Worm (Caenorhabditis elegans) whole organism, young adult: ENCODE results near the gene K02F6.5.

Experiments used
- B0019.2 ChIP-seq: fragments of 200-800 bp; sonication (Bioruptor generic); conservative IDR thresholded peaks from 2 replicates; pipeline ENCODE4 v1.3.6; 2022; ENCODE audit warnings: missing genetic modification reagents, missing genetic modification characterization, missing compliant biosample characterization
- B0035.1 ChIP-seq: sonication (generic microtip); optimal IDR thresholded peaks from 2 replicates; lab custom pipeline; 2016; ENCODE audit warnings: missing genetic modification characterization, mild to moderate bottlenecking, missing compliant biosample characterization, missing genotype, missing genetic modification reagents
- F33H1.4 ChIP-seq: fragments of 200-800 bp; sonication (Bioruptor generic); IDR thresholded peaks from 2 replicates; pipeline ENCODE4 v1.3.6; 2022; ENCODE audit warnings: missing genetic modification reagents, missing genetic modification characterization, missing compliant biosample characterization
- F49E8.2 ChIP-seq: sonication (generic microtip); optimal IDR thresholded peaks from 3 replicates; lab custom pipeline; 2017; ENCODE audit warnings: missing genetic modification characterization, mild to moderate bottlenecking, missing compliant biosample characterization, antibody characterized with exemption, moderate library complexity; ENCODE audit not compliant: insufficient read depth
- F55B11.4 ChIP-seq: sonication (generic microtip); optimal IDR thresholded peaks from 2 replicates; lab custom pipeline; 2016; ENCODE audit warnings: missing compliant biosample characterization, missing genetic modification characterization, borderline replicate concordance; ENCODE audit not compliant: insufficient read depth
- K12H6.12 ChIP-seq: fragments of 200-800 bp; sonication (Bioruptor generic); optimal IDR thresholded peaks from 2 replicates; lab custom pipeline; 2018; ENCODE audit warnings: mild to moderate bottlenecking, missing genetic modification characterization, missing compliant biosample characterization
- T07F8.4 ChIP-seq: sonication (generic microtip); optimal IDR thresholded peaks from 2 replicates; lab custom pipeline; 2016; ENCODE audit warnings: mild to moderate bottlenecking, missing genetic modification characterization, moderate library complexity, missing compliant biosample characterization
- T26A5.8 ChIP-seq: sonication (generic microtip); optimal IDR thresholded peaks from 2 replicates; lab custom pipeline; 2016; ENCODE audit warnings: missing genetic modification characterization, missing compliant biosample characterization
- Y56A3A.18 ChIP-seq: fragments of 200-800 bp; sonication (Bioruptor generic); IDR thresholded peaks from 2 replicates; pipeline ENCODE4 v1.3.6; 2022; ENCODE audit warnings: missing genetic modification reagents, missing genetic modification characterization, missing compliant biosample characterization
- Y67H2A.10 ChIP-seq: fragments of 200-800 bp; sonication (Bioruptor generic); conservative IDR thresholded peaks from 2 replicates; pipeline ENCODE4 v1.3.6; 2022; ENCODE audit warnings: missing genetic modification reagents, missing genetic modification characterization, missing compliant biosample characterization
- Y79H2A.3 ChIP-seq: fragments of 200-800 bp; sonication (Bioruptor generic); conservative IDR thresholded peaks from 2 replicates; pipeline ENCODE4 v1.3.6; 2022; ENCODE audit warnings: missing genetic modification reagents, missing genetic modification characterization, missing compliant biosample characterization
- ama-1 ChIP-seq, 3 experiments: fragments of 150-350 bp in 1 of 3; sonication (generic microtip) in 2 of 3; optimal IDR thresholded peaks; 2 replicates each; lab custom pipeline; 2014 to 2018; ENCODE audit warnings: missing biosample characterization in 2 of 3, missing genetic modification characterization in 2 of 3, missing genetic modification reagents in 2 of 3
- aptf-3 ChIP-seq: fragments of 200-800 bp; sonication (Bioruptor generic); IDR thresholded peaks from 2 replicates; pipeline ENCODE4 v1.3.6; 2022; ENCODE audit warnings: missing genetic modification characterization, missing compliant biosample characterization
- ccch-3 ChIP-seq: fragments of 200-800 bp; sonication (Bioruptor generic); optimal IDR thresholded peaks from 2 replicates; lab custom pipeline; 2018; ENCODE audit warnings: mild to moderate bottlenecking, missing genetic modification characterization, missing compliant biosample characterization
- cebp-2 ChIP-seq: fragments of 200-800 bp; sonication (Bioruptor generic); IDR thresholded peaks from 2 replicates; pipeline ENCODE4 v1.3.6; 2022; ENCODE audit warnings: missing genetic modification characterization, missing compliant biosample characterization
- ceh-27 ChIP-seq: fragments of 200-800 bp; sonication (Bioruptor generic); optimal IDR thresholded peaks from 2 replicates; lab custom pipeline; 2018; ENCODE audit warnings: mild to moderate bottlenecking, missing genetic modification characterization, moderate library complexity, missing compliant biosample characterization
- ceh-91 ChIP-seq: fragments of 200-800 bp; sonication (Bioruptor generic); IDR thresholded peaks from 2 replicates; pipeline ENCODE4 v1.3.6; 2022; ENCODE audit warnings: missing genetic modification reagents, missing genetic modification characterization, missing compliant biosample characterization
- die-1 ChIP-seq: sonication (generic microtip); optimal IDR thresholded peaks from 2 replicates; lab custom pipeline; 2016; ENCODE audit warnings: missing genotype, mild to moderate bottlenecking, missing genetic modification characterization, missing compliant biosample characterization
- egl-18 ChIP-seq: fragments of 200-800 bp; sonication (Bioruptor generic); IDR thresholded peaks from 2 replicates; pipeline ENCODE4 v1.3.6; 2022; ENCODE audit warnings: missing genetic modification reagents, missing genetic modification characterization, missing compliant biosample characterization
- ekl-4 ChIP-seq: fragments of 200-800 bp; sonication (Bioruptor generic); IDR thresholded peaks from 2 replicates; pipeline ENCODE4 v1.3.6; 2022; ENCODE audit warnings: missing genetic modification reagents, missing genetic modification characterization, missing compliant biosample characterization
- fkh-3 ChIP-seq: sonication (generic microtip); optimal IDR thresholded peaks from 2 replicates; lab custom pipeline; 2016; ENCODE audit warnings: mild to moderate bottlenecking, missing genetic modification characterization, missing compliant biosample characterization
- hlh-12 ChIP-seq: sonication (generic microtip); optimal IDR thresholded peaks from 2 replicates; lab custom pipeline; 2016; ENCODE audit warnings: missing genetic modification characterization, missing compliant biosample characterization
- hmg-1.2 ChIP-seq: fragments of 200-800 bp; sonication (Bioruptor generic); IDR thresholded peaks from 2 replicates; pipeline ENCODE4 v1.3.6; 2022; ENCODE audit warnings: missing genetic modification reagents, missing genetic modification characterization, missing compliant biosample characterization
- hmg-20 ChIP-seq: fragments of 200-800 bp; sonication (Bioruptor generic); IDR thresholded peaks from 2 replicates; pipeline ENCODE4 v1.3.6; 2022; ENCODE audit warnings: missing genetic modification reagents, missing genetic modification characterization, missing compliant biosample characterization
- hsf-1 ChIP-seq: fragments of 200-800 bp; sonication (Bioruptor generic); IDR thresholded peaks from 2 replicates; pipeline ENCODE4 v1.3.6; 2022; ENCODE audit warnings: missing genetic modification reagents, missing genetic modification characterization, missing compliant biosample characterization
- let-607 ChIP-seq, 2 experiments: fragments of 200-800 bp in 1 of 2; sonication (Bioruptor generic) in 1 of 2; sonication (generic microtip) in 1 of 2; optimal IDR thresholded peaks; 2 replicates each; lab custom pipeline; 2016 to 2018; ENCODE audit warnings: mild to moderate bottlenecking in 2 of 2, missing compliant biosample characterization in 2 of 2, missing genetic modification characterization in 2 of 2, moderate library complexity in 2 of 2, missing genotype in 1 of 2
- lin-26 ChIP-seq: fragments of 200-800 bp; sonication (Bioruptor generic); IDR thresholded peaks from 2 replicates; pipeline ENCODE4 v1.3.6; 2022; ENCODE audit warnings: missing genetic modification reagents, missing genetic modification characterization, missing compliant biosample characterization
- lin-35 ChIP-seq, 3 experiments: fragments of 150-350 bp in 2 of 3; sonication (generic microtip) in 1 of 3; optimal IDR thresholded peaks; 2 replicates each; lab custom pipeline; 2014 to 2018; ENCODE audit warnings: missing biosample characterization in 3 of 3, missing genetic modification characterization in 3 of 3, missing genetic modification reagents in 3 of 3
- lin-54 ChIP-seq: fragments of 200-800 bp; sonication (Bioruptor generic); optimal IDR thresholded peaks from 2 replicates; lab custom pipeline; 2018; ENCODE audit warnings: mild to moderate bottlenecking, missing genetic modification characterization, missing compliant biosample characterization
- lsl-1 ChIP-seq: fragments of 200-800 bp; sonication (Bioruptor generic); optimal IDR thresholded peaks from 2 replicates; lab custom pipeline; 2018; ENCODE audit warnings: mild to moderate bottlenecking, missing genetic modification characterization, moderate library complexity, missing compliant biosample characterization
- mxl-1 ChIP-seq: sonication (generic microtip); optimal IDR thresholded peaks from 2 replicates; lab custom pipeline; 2016; ENCODE audit warnings: missing genetic modification characterization, missing compliant biosample characterization
- nfya-1 ChIP-seq: sonication (generic microtip); optimal IDR thresholded peaks from 2 replicates; lab custom pipeline; 2017; ENCODE audit warnings: antibody characterized with exemption, missing compliant biosample characterization, missing genetic modification characterization, borderline replicate concordance; ENCODE audit not compliant: insufficient read depth
- nfya-2 ChIP-seq: fragments of 200-800 bp; sonication (Bioruptor generic); IDR thresholded peaks from 2 replicates; pipeline ENCODE4 v1.3.6; 2022; ENCODE audit warnings: missing genetic modification reagents, missing genetic modification characterization, missing compliant biosample characterization
- nfyb-1 ChIP-seq: fragments of 200-800 bp; sonication (Bioruptor generic); IDR thresholded peaks from 2 replicates; pipeline ENCODE4 v1.3.6; 2022; ENCODE audit warnings: missing genetic modification reagents, missing genetic modification characterization, missing compliant biosample characterization
- pha-4 ChIP-seq: fragments of 150-350 bp; sonication (generic microtip); optimal IDR thresholded peaks from 2 replicates; lab custom pipeline; 2014; ENCODE audit warnings: missing biosample characterization, missing genetic modification reagents, missing genetic modification characterization
- rcor-1 ChIP-seq: fragments of 200-800 bp; sonication (Bioruptor generic); IDR thresholded peaks from 2 replicates; pipeline ENCODE4 v1.3.6; 2022; ENCODE audit warnings: missing genetic modification reagents, missing genetic modification characterization, missing compliant biosample characterization
- repo-1 ChIP-seq: sonication (generic microtip); optimal IDR thresholded peaks from 2 replicates; lab custom pipeline; 2017; ENCODE audit warnings: mild to moderate bottlenecking, missing genetic modification characterization, missing compliant biosample characterization
- snpc-1.1 ChIP-seq: sonication (generic microtip); optimal IDR thresholded peaks from 2 replicates; lab custom pipeline; 2017; ENCODE audit warnings: missing genetic modification characterization, mild to moderate bottlenecking, missing compliant biosample characterization, antibody characterized with exemption, moderate library complexity, missing genotype, missing genetic modification reagents; ENCODE audit not compliant: insufficient read depth
- snpc-1.3 ChIP-seq: sonication (generic microtip); optimal IDR thresholded peaks from 2 replicates; lab custom pipeline; 2017; ENCODE audit warnings: missing genetic modification characterization, mild to moderate bottlenecking, missing compliant biosample characterization, antibody characterized with exemption, moderate library complexity, missing genotype, missing genetic modification reagents; ENCODE audit not compliant: insufficient read depth
- snpc-3.4 ChIP-seq: sonication (generic microtip); optimal IDR thresholded peaks from 2 replicates; lab custom pipeline; 2017; ENCODE audit warnings: missing genetic modification characterization, mild to moderate bottlenecking, missing compliant biosample characterization, antibody characterized with exemption, moderate library complexity, missing genotype, missing genetic modification reagents
- snpc-4 ChIP-seq, 5 experiments: fragments of 150-350 bp in 1 of 5; sonication (generic microtip) in 4 of 5; optimal IDR thresholded peaks; 2 replicates each; lab custom pipeline; 2014 to 2018; ENCODE audit warnings: missing genetic modification characterization in 5 of 5, missing biosample characterization in 3 of 5, antibody characterized with exemption in 2 of 5, mild to moderate bottlenecking in 2 of 5, missing compliant biosample characterization in 2 of 5, missing genotype in 2 of 5, moderate library complexity in 2 of 5, missing genetic modification reagents in 1 of 5
- somi-1 ChIP-seq: fragments of 200-800 bp; sonication (Bioruptor generic); optimal IDR thresholded peaks from 2 replicates; lab custom pipeline; 2018; ENCODE audit warnings: mild to moderate bottlenecking, missing genetic modification characterization, missing compliant biosample characterization
- sptf-2 ChIP-seq: fragments of 200-800 bp; sonication (Bioruptor generic); optimal IDR thresholded peaks from 2 replicates; lab custom pipeline; 2018; ENCODE audit warnings: mild to moderate bottlenecking, missing genetic modification characterization, missing compliant biosample characterization

The K02F6.5 gene

DNA sequence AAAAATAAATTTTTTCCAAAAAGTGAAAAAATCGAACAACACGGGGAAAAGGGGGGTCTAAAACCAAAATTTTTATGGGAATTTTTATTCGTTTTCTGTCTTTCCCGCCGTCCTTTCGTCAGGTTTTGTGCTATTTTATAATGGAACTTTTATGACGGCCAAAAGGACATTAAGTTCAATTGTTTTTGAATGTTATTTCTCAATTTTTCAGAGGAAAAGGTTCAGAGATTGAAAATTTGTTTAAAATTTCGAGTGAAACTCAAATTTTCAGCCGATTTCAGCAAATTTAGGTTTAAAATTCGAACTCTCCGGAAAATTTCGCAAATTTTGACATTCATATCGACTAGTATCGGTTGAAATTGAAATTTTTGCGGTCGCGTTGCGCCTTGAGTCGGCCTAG lies 29.4 kb downstream of the K02F6.5 start, which contains the start of gene nep-18:
TSS of gene nep-18 (minus strand) at position 101 of the 400 bp plus-strand sequence.
- no peak for TF ChIP-seq let-607 (tag; optimal IDR thresholded peaks at IDR 0.05; lab: Kevin White, UChicago)
- TF ChIP-seq mxl-1 (tag; lab: Kevin White, UChicago): no peak
- no peak for TF ChIP-seq Y79H2A.3 (GFP tag; lab: Robert Waterston, UW)
- no peak for TF ChIP-seq rcor-1 (GFP tag; lab: Robert Waterston, UW)
- TF ChIP-seq repo-1 (tag; lab: Kevin White, UChicago): no peak
- no peak for TF ChIP-seq die-1 (tag; lab: Kevin White, UChicago)
- TF ChIP-seq nfya-1 (tag; lab: Kevin White, UChicago): no peak
- no peak for TF ChIP-seq hlh-12 (tag; lab: Kevin White, UChicago)

DNA sequence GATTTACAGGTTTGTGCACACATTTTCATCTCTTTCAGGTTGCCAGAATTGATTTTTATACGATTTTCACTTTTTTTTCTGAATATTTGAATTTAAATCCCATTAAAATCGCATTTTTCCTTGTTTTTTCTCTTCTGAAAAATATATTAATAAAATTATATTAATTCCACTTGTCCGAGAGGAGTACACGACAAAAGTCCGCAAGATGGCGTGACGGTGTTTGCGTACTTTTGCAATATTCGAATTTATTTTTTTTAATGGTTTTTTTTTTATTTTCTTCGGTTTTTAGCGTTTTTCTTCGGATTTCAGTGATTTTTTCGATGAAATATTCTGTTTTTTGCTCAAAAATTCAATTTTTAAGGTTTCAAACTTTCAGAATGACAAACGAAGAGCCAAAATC lies 30.3 kb downstream of the K02F6.5 start, which contains the start of gene usp-39:
TSS of gene usp-39 (plus strand) at position 377 of the 400 bp plus-strand sequence.
- TF ChIP-seq ceh-91 (GFP tag; lab: Robert Waterston, UW) (no peak), ccch-3 (GFP tag; lab: Kevin White, UChicago) (no peak), snpc-4 (GFP tag; optimal IDR thresholded peaks at IDR 0.05; lab: Kevin White, UChicago) (peak; percentile 60), snpc-4 (tag; optimal IDR thresholded peaks at IDR 0.05; lab: Kevin White, UChicago) (peak in 1 of 4 experiments; percentile 54), somi-1 (GFP tag; lab: Kevin White, UChicago) (no peak), F55B11.4 (tag; lab: Kevin White, UChicago) (no peak), lin-35 (GFP tag; optimal IDR thresholded peaks at IDR 0.05; lab: Kevin White, UChicago) (peak in 1 of 3 experiments; percentile 89), nfyb-1 (GFP tag; lab: Robert Waterston, UW) (0 out of 2 replicates have a peak, but pooled peaks have one; percentile 36), repo-1 (tag; lab: Kevin White, UChicago) (no peak), K12H6.12 (tag; lab: Kevin White, UChicago) (no peak), B0019.2 (no peak), T07F8.4 (tag; lab: Kevin White, UChicago) (no peak), lin-26 (GFP tag; lab: Robert Waterston, UW) (no peak), ama-1 (optimal IDR thresholded peaks at IDR 0.05; lab: Kevin White, UChicago) (no peak), ama-1 (GFP tag; optimal IDR thresholded peaks at IDR 0.05; lab: Kevin White, UChicago) (no peak), fkh-3 (no peak), Y67H2A.10 (GFP tag; lab: Robert Waterston, UW) (no peak), mxl-1 (tag; lab: Kevin White, UChicago) (no peak), snpc-1.1 (tag; lab: Kevin White, UChicago) (peak; percentile 45), cebp-2 (GFP tag; lab: Robert Waterston, UW) (no peak), ceh-27 (GFP tag; lab: Kevin White, UChicago) (no peak), F33H1.4 (GFP tag; lab: Robert Waterston, UW) (peak; percentile 53), nfya-2 (no peak), lsl-1 (peak; percentile 62), let-607 (tag; optimal IDR thresholded peaks at IDR 0.05; lab: Kevin White, UChicago) (no peak), Y56A3A.18 (GFP tag; lab: Robert Waterston, UW) (0 out of 2 replicates have a peak, but pooled peaks have one; percentile 60), hmg-20 (GFP tag; lab: Robert Waterston, UW) (0 out of 2 replicates have a peak, but pooled peaks have one; percentile 26), T26A5.8 (tag; lab: Kevin White, UChicago) (no peak), egl-18 (GFP tag; lab: Robert Waterston, UW) (no peak), snpc-3.4 (tag; lab: Kevin White, UChicago) (peak; percentile 59), snpc-1.3 (peak; percentile 66), hsf-1 (GFP tag; lab: Robert Waterston, UW) (no peak), die-1 (tag; lab: Kevin White, UChicago) (no peak), F49E8.2 (tag; lab: Kevin White, UChicago) (peak; percentile 11), lin-54 (peak; percentile 84), ekl-4 (no peak), sptf-2 (GFP tag; lab: Kevin White, UChicago) (no peak), aptf-3 (GFP tag; lab: Robert Waterston, UW) (no peak), rcor-1 (GFP tag; lab: Robert Waterston, UW) (peak; percentile 69), pha-4 (tag; lab: Kevin White, UChicago) (peak; percentile 79), B0035.1 (no peak), hmg-1.2 (GFP tag; lab: Robert Waterston, UW) (no peak; the same call in none of the 2 replicates)
